Fruit fly (Drosophila melanogaster) whole organism, embryonic: ENCODE measurements around the gene VhaM9.7-c.

Experiments
- Abd-B ChIP-seq: fragments of 200-800 bp; sonication (Bioruptor generic); optimal IDR thresholded peaks from 2 replicates; lab custom pipeline; 2018; ENCODE audit warnings: missing biosample characterization, mild to moderate bottlenecking, missing genetic modification characterization, moderate library complexity
- CG10979 ChIP-seq: fragments of 200-800 bp; sonication (Bioruptor generic); optimal IDR thresholded peaks from 2 replicates; lab custom pipeline; 2018; ENCODE audit warnings: missing biosample characterization, mild to moderate bottlenecking, missing genetic modification characterization, moderate library complexity
- CG11398 ChIP-seq: fragments of 200-800 bp; sonication (Bioruptor generic); optimal IDR thresholded peaks from 2 replicates; lab custom pipeline; 2016; ENCODE audit warnings: missing biosample characterization, missing genetic modification characterization
- CG11456 ChIP-seq: fragments of 200-800 bp; sonication (Bioruptor generic); IDR thresholded peaks from 3 replicates; pipeline ENCODE4 v1.3.6; 2022; ENCODE audit warnings: missing biosample characterization, missing genetic modification characterization
- CG12219 ChIP-seq: fragments of 200-800 bp; sonication (Bioruptor generic); optimal IDR thresholded peaks from 3 replicates; lab custom pipeline; 2018; ENCODE audit warnings: missing biosample characterization, mild to moderate bottlenecking, missing genetic modification characterization
- CG12942 ChIP-seq: fragments of 200-800 bp; sonication (Bioruptor generic); optimal IDR thresholded peaks from 3 replicates; lab custom pipeline; 2016; ENCODE audit warnings: missing biosample characterization, missing genetic modification characterization
- CG13775 ChIP-seq: fragments of 200-800 bp; sonication (Bioruptor generic); optimal IDR thresholded peaks from 3 replicates; lab custom pipeline; 2017; ENCODE audit warnings: missing biosample characterization, mild to moderate bottlenecking, missing genetic modification characterization
- CG14014 ChIP-seq: fragments of 200-800 bp; sonication (Bioruptor generic); IDR thresholded peaks from 2 replicates; pipeline ENCODE4 v1.3.6; 2022; ENCODE audit warnings: missing biosample characterization, missing genetic modification characterization
- CG14667 ChIP-seq: fragments of 200-800 bp; sonication (Bioruptor generic); IDR thresholded peaks from 2 replicates; pipeline ENCODE4 v1.3.6; 2022; ENCODE audit warnings: missing biosample characterization, missing genetic modification characterization
- CG15601 ChIP-seq: fragments of 200-800 bp; sonication (Bioruptor generic); optimal IDR thresholded peaks from 3 replicates; lab custom pipeline; 2019; ENCODE audit warnings: missing biosample characterization, mild to moderate bottlenecking, missing genetic modification characterization, moderate library complexity
- CG1647 ChIP-seq: fragments of 200-800 bp; sonication (Bioruptor generic); optimal IDR thresholded peaks from 3 replicates; lab custom pipeline; 2016; ENCODE audit warnings: missing biosample characterization, missing genetic modification characterization
- CG16813 ChIP-seq: fragments of 200-800 bp; sonication (Bioruptor generic); IDR thresholded peaks from 3 replicates; pipeline ENCODE4 v1.3.6; 2022; ENCODE audit warnings: missing biosample characterization, missing genetic modification characterization; ENCODE audit not compliant: partially characterized antibody
- CG17385 ChIP-seq: fragments of 200-800 bp; sonication (Bioruptor generic); optimal IDR thresholded peaks from 3 replicates; lab custom pipeline; 2018; ENCODE audit warnings: missing biosample characterization, mild to moderate bottlenecking, missing genetic modification characterization
- CG17802 ChIP-seq: fragments of 200-800 bp; sonication (Bioruptor generic); optimal IDR thresholded peaks from 2 replicates; lab custom pipeline; 2018; ENCODE audit warnings: missing biosample characterization, mild to moderate bottlenecking, missing genetic modification characterization, moderate library complexity
- CG18011 ChIP-seq: fragments of 200-800 bp; sonication (Bioruptor generic); optimal IDR thresholded peaks from 2 replicates; lab custom pipeline; 2017; ENCODE audit warnings: missing biosample characterization, missing genetic modification characterization, mild to moderate bottlenecking, moderate library complexity, missing genotype
- CG18764 ChIP-seq: fragments of 200-800 bp; sonication (Bioruptor generic); optimal IDR thresholded peaks from 3 replicates; lab custom pipeline; 2016; ENCODE audit warnings: missing biosample characterization, missing genetic modification characterization
- CG2712 ChIP-seq: fragments of 200-800 bp; optimal IDR thresholded peaks from 3 replicates; lab custom pipeline; 2019; ENCODE audit warnings: missing biosample characterization, mild to moderate bottlenecking, missing genetic modification characterization, moderate library complexity
- CG2889 ChIP-seq: fragments of 200-800 bp; sonication (Bioruptor generic); IDR thresholded peaks from 3 replicates; pipeline ENCODE4 v1.3.6; 2022; ENCODE audit warnings: missing biosample characterization, missing genetic modification characterization
- CG3065 ChIP-seq: fragments of 200-800 bp; sonication (Bioruptor generic); optimal IDR thresholded peaks from 2 replicates; lab custom pipeline; 2016; ENCODE audit warnings: missing biosample characterization, missing genetic modification characterization
- CG32772 ChIP-seq: fragments of 200-800 bp; sonication (Bioruptor generic); IDR thresholded peaks from 2 replicates; pipeline ENCODE4 v1.3.6; 2022; ENCODE audit warnings: missing biosample characterization, missing genetic modification characterization
- CG4730 ChIP-seq: fragments of 200-800 bp; sonication (Bioruptor generic); IDR thresholded peaks from 2 replicates; pipeline ENCODE4 v1.3.6; 2022; ENCODE audit warnings: missing biosample characterization, missing genetic modification characterization
- CG4820 ChIP-seq: fragments of 200-800 bp; sonication (Bioruptor generic); optimal IDR thresholded peaks from 3 replicates; lab custom pipeline; 2016; ENCODE audit warnings: missing biosample characterization, missing genetic modification characterization
- CG5245 ChIP-seq: fragments of 200-800 bp; sonication (Bioruptor generic); optimal IDR thresholded peaks from 3 replicates; lab custom pipeline; 2016; ENCODE audit warnings: missing biosample characterization, missing genetic modification characterization
- CG6854 ChIP-seq: fragments of 200-800 bp; sonication (Bioruptor generic); optimal IDR thresholded peaks from 3 replicates; lab custom pipeline; 2017; ENCODE audit warnings: missing biosample characterization, mild to moderate bottlenecking, missing genetic modification characterization
- CG7928 ChIP-seq: fragments of 200-800 bp; sonication (Bioruptor generic); optimal IDR thresholded peaks from 2 replicates; lab custom pipeline; 2017; ENCODE audit warnings: missing biosample characterization, mild to moderate bottlenecking, missing genetic modification characterization
- CG9817 ChIP-seq: fragments of 200-800 bp; sonication (Bioruptor generic); optimal IDR thresholded peaks from 2 replicates; lab custom pipeline; 2018; ENCODE audit warnings: missing biosample characterization, mild to moderate bottlenecking, missing genetic modification characterization, moderate library complexity
- Dbx ChIP-seq: fragments of 200-800 bp; sonication (Bioruptor generic); IDR thresholded peaks from 3 replicates; pipeline ENCODE4 v1.3.6; 2022; ENCODE audit warnings: missing biosample characterization, missing genetic modification characterization
- Doc2 ChIP-seq: fragments of 200-800 bp; sonication (Bioruptor generic); IDR thresholded peaks from 2 replicates; pipeline ENCODE4 v1.3.6; 2022; ENCODE audit warnings: missing biosample characterization, missing genetic modification characterization
- Dref ChIP-seq: fragments of 200-800 bp; sonication (Bioruptor generic); IDR thresholded peaks from 2 replicates; pipeline ENCODE4 v1.3.6; 2022; ENCODE audit warnings: missing biosample characterization, missing genetic modification characterization
- Elba2 ChIP-seq: fragments of 200-800 bp; sonication (Bioruptor generic); optimal IDR thresholded peaks from 3 replicates; lab custom pipeline; 2016; ENCODE audit warnings: missing biosample characterization, missing genetic modification characterization
- Fer3 ChIP-seq: fragments of 200-800 bp; sonication (Bioruptor generic); optimal IDR thresholded peaks from 2 replicates; lab custom pipeline; 2018; ENCODE audit warnings: missing biosample characterization, mild to moderate bottlenecking, missing genetic modification characterization, moderate library complexity
- Med ChIP-seq: fragments of 200-800 bp; sonication (Bioruptor generic); peaks from one replicate; lab custom pipeline; 2016; ENCODE audit warnings: missing biosample characterization, missing genetic modification characterization, mild to moderate bottlenecking, inconsistent platforms, moderate library complexity
- Oli ChIP-seq: fragments of 200-800 bp; sonication (Bioruptor generic); optimal IDR thresholded peaks from 2 replicates; lab custom pipeline; 2018; ENCODE audit warnings: missing biosample characterization, mild to moderate bottlenecking, missing genetic modification characterization, moderate library complexity
- Opbp ChIP-seq: fragments of 200-800 bp; sonication (Bioruptor generic); IDR thresholded peaks from 3 replicates; pipeline ENCODE4 v1.3.6; 2022; ENCODE audit warnings: missing biosample characterization, missing genetic modification characterization; ENCODE audit not compliant: partially characterized antibody
- Taf1 ChIP-seq: fragments of 200-800 bp; sonication (Bioruptor generic); IDR thresholded peaks from 2 replicates; pipeline ENCODE4 v1.3.6; 2022; ENCODE audit warnings: missing biosample characterization, missing genetic modification characterization
- Xbp1 ChIP-seq: fragments of 200-800 bp; sonication (Bioruptor generic); optimal IDR thresholded peaks from 3 replicates; lab custom pipeline; 2016; ENCODE audit warnings: missing biosample characterization, mild to moderate bottlenecking, missing genetic modification characterization
- ac ChIP-seq: fragments of 200-800 bp; sonication (Bioruptor generic); optimal IDR thresholded peaks from 3 replicates; lab custom pipeline; 2017; ENCODE audit warnings: missing biosample characterization, mild to moderate bottlenecking, missing genetic modification characterization
- ara ChIP-seq: fragments of 200-800 bp; sonication (Bioruptor generic); IDR thresholded peaks from 2 replicates; pipeline ENCODE4 v1.3.6; 2022; ENCODE audit warnings: missing biosample characterization, missing genetic modification characterization
- crol ChIP-seq: fragments of 200-800 bp; sonication (Bioruptor generic); IDR thresholded peaks from 2 replicates; pipeline ENCODE4 v1.3.6; 2022; ENCODE audit warnings: missing biosample characterization, missing genetic modification characterization
- ewg ChIP-seq: fragments of 200-800 bp; sonication (Bioruptor generic); optimal IDR thresholded peaks from 3 replicates; lab custom pipeline; 2017; ENCODE audit warnings: mild to moderate bottlenecking, missing biosample characterization, missing genetic modification reagents, missing genetic modification characterization
- grau ChIP-seq: fragments of 200-800 bp; optimal IDR thresholded peaks from 3 replicates; lab custom pipeline; 2019; ENCODE audit warnings: missing biosample characterization, mild to moderate bottlenecking, missing genetic modification characterization, moderate library complexity
- gsb ChIP-seq: fragments of 200-800 bp; sonication (Bioruptor generic); IDR thresholded peaks from 2 replicates; pipeline ENCODE4 v1.3.6; 2022; ENCODE audit warnings: missing biosample characterization, missing genetic modification characterization
- klu ChIP-seq: fragments of 200-800 bp; sonication (Bioruptor generic); IDR thresholded peaks from 2 replicates; pipeline ENCODE4 v1.3.6; 2022; ENCODE audit warnings: missing biosample characterization, missing genetic modification characterization
- mld ChIP-seq: fragments of 200-800 bp; sonication (Bioruptor generic); IDR thresholded peaks from 3 replicates; pipeline ENCODE4 v1.3.6; 2022; ENCODE audit warnings: missing biosample characterization, missing genetic modification characterization; ENCODE audit not compliant: partially characterized antibody
- pita ChIP-seq: fragments of 200-800 bp; sonication (Bioruptor generic); optimal IDR thresholded peaks from 2 replicates; lab custom pipeline; 2017; ENCODE audit warnings: missing biosample characterization, mild to moderate bottlenecking, missing genetic modification characterization
- sens ChIP-seq: fragments of 200-800 bp; sonication (Bioruptor generic); peaks from one replicate; lab custom pipeline; 2016; ENCODE audit warnings: missing biosample characterization, missing genetic modification characterization
- tll ChIP-seq, 2 experiments: fragments of 200-800 bp in 1 of 2; fragments of >200 bp in 1 of 2; sonication (Bioruptor generic) in 1 of 2; optimal IDR thresholded peaks; 2 replicates each; lab custom pipeline; 2017 to 2019; ENCODE audit warnings: missing biosample characterization in 2 of 2, missing genetic modification characterization in 2 of 2, mild to moderate bottlenecking in 1 of 2, moderate library complexity in 1 of 2
- usp ChIP-seq: fragments of >200 bp; optimal IDR thresholded peaks from 2 replicates; lab custom pipeline; 2017; ENCODE audit warnings: missing biosample characterization, missing genetic modification characterization
- vnd ChIP-seq: fragments of 200-800 bp; sonication (Bioruptor generic); IDR thresholded peaks from 3 replicates; pipeline ENCODE4 v1.3.6; 2022; ENCODE audit warnings: missing biosample characterization, missing genetic modification characterization; ENCODE audit not compliant: partially characterized antibody

Gene VhaM9.7-c

dm6 chr3L:4193730-4194649, 7.3 kb upstream of the VhaM9.7-c start, which contains the start of gene CG43367 (continued):
- no peak for TF ChIP-seq CG6854 (GFP tag; lab: Kevin White, UChicago)
- TF ChIP-seq CG4820 (GFP tag; lab: Kevin White, UChicago) = no peak
- no peak for TF ChIP-seq ac
- TF ChIP-seq Dref (GFP tag; lab: Robert Waterston, UW) = no peak
- peak; percentile 10 for TF ChIP-seq CG11398 (GFP tag; lab: Kevin White, UChicago)
- TF ChIP-seq Oli = no peak
- TF ChIP-seq CG15601 (tag; lab: Kevin White, UChicago) = no peak
- no peak for TF ChIP-seq CG1647
- peak; percentile 99 for TF ChIP-seq CG17385 (GFP tag; lab: Kevin White, UChicago)
- no peak for TF ChIP-seq CG13775 (GFP tag; lab: Kevin White, UChicago)
- no peak for TF ChIP-seq CG7928 (GFP tag; lab: Kevin White, UChicago)
- TF ChIP-seq usp (GFP tag; lab: Kevin White, UChicago) = no peak
- no peak for TF ChIP-seq ara (GFP tag; lab: Robert Waterston, UW)
- no peak for TF ChIP-seq Doc2 (GFP tag; lab: Robert Waterston, UW)
- TF ChIP-seq Abd-B (GFP tag; lab: Kevin White, UChicago) = no peak
- no peak; the same call in 1 of the 2 replicates for TF ChIP-seq CG14014 (GFP tag; lab: Robert Waterston, UW)
- TF ChIP-seq sens (GFP tag; lab: Kevin White, UChicago) = no peak
- no peak for TF ChIP-seq mld (GFP tag; lab: Robert Waterston, UW)
- TF ChIP-seq CG11456 (GFP tag; lab: Robert Waterston, UW) = no peak
- no peak for TF ChIP-seq ewg
- TF ChIP-seq CG9817 (tag; lab: Kevin White, UChicago) = no peak
- no peak for TF ChIP-seq CG32772 (GFP tag; lab: Robert Waterston, UW)
- no peak for TF ChIP-seq CG18011 (GFP tag; lab: Kevin White, UChicago)
- no peak for TF ChIP-seq gsb (GFP tag; lab: Robert Waterston, UW)
- no peak for TF ChIP-seq CG18764 (GFP tag; lab: Kevin White, UChicago)
- TF ChIP-seq CG10979 (tag; lab: Kevin White, UChicago) = no peak
- peak; percentile 89 for TF ChIP-seq Med (GFP tag; lab: Kevin White, UChicago)
- no peak for TF ChIP-seq CG2889 (GFP tag; lab: Robert Waterston, UW)
- no peak for TF ChIP-seq CG3065
- TF ChIP-seq CG14667 (GFP tag; lab: Robert Waterston, UW) = no peak
- TF ChIP-seq vnd (GFP tag; lab: Robert Waterston, UW) = no peak
- no peak for TF ChIP-seq CG5245 (GFP tag; lab: Kevin White, UChicago)
- TF ChIP-seq klu = 0 out of 2 replicates have a peak, but pooled peaks have one; percentile 21
- TF ChIP-seq grau (tag; lab: Kevin White, UChicago) = no peak
- TF ChIP-seq CG2712 (tag; lab: Kevin White, UChicago) = no peak
- no peak for TF ChIP-seq CG12942
- TF ChIP-seq Dbx (GFP tag; lab: Robert Waterston, UW) = 0 out of 3 replicates have a peak, but pooled peaks have one; percentile 15
- no peak for TF ChIP-seq CG17802 (tag; lab: Kevin White, UChicago)
- TF ChIP-seq Elba2 (GFP tag; lab: Kevin White, UChicago) = peak; percentile 82
- TF ChIP-seq Fer3 (tag; lab: Kevin White, UChicago) = no peak
- no peak for TF ChIP-seq Taf1 (GFP tag; lab: Robert Waterston, UW)
- TF ChIP-seq CG4730 (GFP tag; lab: Robert Waterston, UW) = no peak
- TF ChIP-seq pita (GFP tag; lab: Kevin White, UChicago) = no peak
- TF ChIP-seq CG12219 (GFP tag; lab: Kevin White, UChicago) = no peak
- no peak for TF ChIP-seq CG16813 (GFP tag; lab: Robert Waterston, UW)
- peak; percentile 50; the same call in 1 of the 3 replicates for TF ChIP-seq Opbp (GFP tag; lab: Robert Waterston, UW)
- no peak for TF ChIP-seq Xbp1 (GFP tag; lab: Kevin White, UChicago)
- peak; percentile 90 for TF ChIP-seq crol (GFP tag; lab: Robert Waterston, UW)
- TF ChIP-seq tll (GFP tag; optimal IDR thresholded peaks at IDR 0.05; lab: Kevin White, UChicago) = peak in 1 of 2 experiments; percentile 34
